Fruit fly (Drosophila melanogaster) whole organism, embryonic: ENCODE measurements around the gene Trm1.

Experiments
- Antp ChIP-seq: fragments of 200-800 bp; sonication (Bioruptor generic); optimal IDR thresholded peaks from 3 replicates; lab custom pipeline; 2016; ENCODE audit warnings: missing biosample characterization, missing genetic modification characterization
- Atf6 ChIP-seq: fragments of 200-800 bp; sonication (Bioruptor generic); IDR thresholded peaks from 2 replicates; pipeline ENCODE4 v1.3.6; 2022; ENCODE audit warnings: missing biosample characterization, missing genetic modification characterization
- Bteb2 ChIP-seq: fragments of 200-800 bp; sonication (Bioruptor generic); optimal IDR thresholded peaks from 2 replicates; lab custom pipeline; 2016; ENCODE audit warnings: missing biosample characterization, missing genetic modification characterization
- CG10543 ChIP-seq: fragments of 200-800 bp; sonication (Bioruptor generic); optimal IDR thresholded peaks from 3 replicates; lab custom pipeline; 2017; ENCODE audit warnings: missing biosample characterization, mild to moderate bottlenecking, missing genetic modification characterization, moderate library complexity
- CG11504 ChIP-seq: fragments of 200-800 bp; sonication (Bioruptor generic); optimal IDR thresholded peaks from 3 replicates; lab custom pipeline; 2019; ENCODE audit warnings: missing biosample characterization, mild to moderate bottlenecking, missing genetic modification characterization, moderate library complexity
- CG12219 ChIP-seq: fragments of 200-800 bp; sonication (Bioruptor generic); optimal IDR thresholded peaks from 3 replicates; lab custom pipeline; 2018; ENCODE audit warnings: missing biosample characterization, mild to moderate bottlenecking, missing genetic modification characterization
- CG12236 ChIP-seq: fragments of 200-800 bp; sonication (Bioruptor generic); optimal IDR thresholded peaks from 2 replicates; lab custom pipeline; 2016; ENCODE audit warnings: missing biosample characterization, missing genetic modification characterization
- CG13775 ChIP-seq: fragments of 200-800 bp; sonication (Bioruptor generic); optimal IDR thresholded peaks from 3 replicates; lab custom pipeline; 2017; ENCODE audit warnings: missing biosample characterization, mild to moderate bottlenecking, missing genetic modification characterization
- CG1647 ChIP-seq: fragments of 200-800 bp; sonication (Bioruptor generic); optimal IDR thresholded peaks from 3 replicates; lab custom pipeline; 2016; ENCODE audit warnings: missing biosample characterization, missing genetic modification characterization
- CG2889 ChIP-seq: fragments of 200-800 bp; sonication (Bioruptor generic); IDR thresholded peaks from 3 replicates; pipeline ENCODE4 v1.3.6; 2022; ENCODE audit warnings: missing biosample characterization, missing genetic modification characterization
- CG3281 ChIP-seq: fragments of 200-800 bp; sonication (Bioruptor generic); optimal IDR thresholded peaks from 3 replicates; lab custom pipeline; 2017; ENCODE audit warnings: missing biosample characterization, mild to moderate bottlenecking, missing genetic modification characterization
- CG9215 ChIP-seq: fragments of 200-800 bp; sonication (Bioruptor generic); IDR thresholded peaks from 2 replicates; pipeline ENCODE4 v1.3.6; 2022; ENCODE audit warnings: missing biosample characterization, missing genetic modification characterization
- Chrac-16 ChIP-seq: fragments of 200-800 bp; sonication (Bioruptor generic); optimal IDR thresholded peaks from 3 replicates; lab custom pipeline; 2016; ENCODE audit warnings: missing biosample characterization, missing genetic modification characterization
- CrebB ChIP-seq: fragments of 200-800 bp; sonication (Bioruptor generic); optimal IDR thresholded peaks from 3 replicates; lab custom pipeline; 2018; ENCODE audit warnings: missing biosample characterization, mild to moderate bottlenecking, missing genetic modification characterization
- Dad ChIP-seq: fragments of 200-800 bp; sonication (Bioruptor generic); optimal IDR thresholded peaks from 3 replicates; lab custom pipeline; 2016; ENCODE audit warnings: missing biosample characterization, missing genetic modification characterization
- Dip3 ChIP-seq: fragments of 200-800 bp; sonication (Bioruptor generic); optimal IDR thresholded peaks from 3 replicates; lab custom pipeline; 2016; ENCODE audit warnings: missing biosample characterization, missing genetic modification characterization
- Doc3 ChIP-seq: fragments of 200-800 bp; sonication (Bioruptor generic); IDR thresholded peaks from 3 replicates; pipeline ENCODE4 v1.3.6; 2022; ENCODE audit warnings: missing biosample characterization, missing genetic modification characterization; ENCODE audit not compliant: partially characterized antibody
- Fer1 ChIP-seq: fragments of 200-800 bp; sonication (Bioruptor generic); optimal IDR thresholded peaks from 2 replicates; lab custom pipeline; 2017; ENCODE audit warnings: missing biosample characterization, mild to moderate bottlenecking, missing genetic modification characterization
- GATAe ChIP-seq: fragments of 200-800 bp; sonication (Bioruptor generic); conservative IDR thresholded peaks from 2 replicates; pipeline ENCODE4 v1.3.6; 2022; ENCODE audit warnings: missing biosample characterization, missing genetic modification characterization
- HHEX ChIP-seq: fragments of 200-800 bp; sonication (Bioruptor generic); optimal IDR thresholded peaks from 3 replicates; lab custom pipeline; 2017; ENCODE audit warnings: missing biosample characterization, mild to moderate bottlenecking, missing genetic modification characterization, missing genetic modification reagents
- Hand ChIP-seq: fragments of 200-800 bp; sonication (Bioruptor generic); optimal IDR thresholded peaks from 2 replicates; lab custom pipeline; 2017; ENCODE audit warnings: mild to moderate bottlenecking, missing biosample characterization, missing genetic modification reagents, missing genetic modification characterization
- Hey ChIP-seq: fragments of 200-800 bp; sonication (Bioruptor generic); optimal IDR thresholded peaks from 3 replicates; lab custom pipeline; 2018; ENCODE audit warnings: missing biosample characterization, mild to moderate bottlenecking, missing genetic modification characterization
- HmgZ ChIP-seq: fragments of 200-800 bp; sonication (Bioruptor generic); optimal IDR thresholded peaks from 2 replicates; lab custom pipeline; 2018; ENCODE audit warnings: missing biosample characterization, mild to moderate bottlenecking, missing genetic modification characterization
- Hr3 ChIP-seq: fragments of 200-800 bp; sonication (Bioruptor generic); optimal IDR thresholded peaks from 3 replicates; lab custom pipeline; 2016; ENCODE audit warnings: missing biosample characterization, missing genetic modification characterization
- Hr78 ChIP-seq, 2 experiments: fragments of 200-800 bp in 1 of 2; fragments of >200 bp in 1 of 2; sonication (Bioruptor generic) in 1 of 2; optimal IDR thresholded peaks; 2 replicates each; lab custom pipeline; 2017 to 2019; ENCODE audit warnings: missing biosample characterization in 2 of 2, missing genetic modification characterization in 2 of 2, mild to moderate bottlenecking in 1 of 2, moderate library complexity in 1 of 2
- Meics ChIP-seq: fragments of 200-800 bp; sonication (Bioruptor generic); optimal IDR thresholded peaks from 2 replicates; lab custom pipeline; 2017; ENCODE audit warnings: missing biosample characterization, mild to moderate bottlenecking, missing genetic modification characterization
- NFAT ChIP-seq: fragments of 200-800 bp; sonication (Bioruptor generic); IDR thresholded peaks from 2 replicates; pipeline ENCODE4 v1.3.6; 2022; ENCODE audit warnings: missing biosample characterization, missing genetic modification characterization
- NK7.1 ChIP-seq: fragments of 200-800 bp; sonication (Bioruptor generic); optimal IDR thresholded peaks from 3 replicates; lab custom pipeline; 2016; ENCODE audit warnings: missing biosample characterization, missing genetic modification characterization
- PHDP ChIP-seq: fragments of 200-800 bp; sonication (Bioruptor generic); optimal IDR thresholded peaks from 3 replicates; lab custom pipeline; 2018; ENCODE audit warnings: missing biosample characterization, mild to moderate bottlenecking, missing genetic modification characterization, moderate library complexity
- Rfx ChIP-seq: fragments of 200-800 bp; sonication (Bioruptor generic); IDR thresholded peaks from 2 replicates; pipeline ENCODE4 v1.3.6; 2022; ENCODE audit warnings: missing biosample characterization, missing genetic modification characterization
- Scr ChIP-seq: fragments of 200-800 bp; sonication (Bioruptor generic); IDR thresholded peaks from 2 replicates; pipeline ENCODE4 v1.3.6; 2022; ENCODE audit warnings: missing biosample characterization, missing genetic modification characterization; ENCODE audit not compliant: partially characterized antibody
- Six4 ChIP-seq: fragments of 200-800 bp; sonication (Bioruptor generic); optimal IDR thresholded peaks from 2 replicates; lab custom pipeline; 2016; ENCODE audit warnings: missing biosample characterization, missing genetic modification characterization
- Sox102F ChIP-seq: fragments of 200-800 bp; sonication (Bioruptor generic); optimal IDR thresholded peaks from 2 replicates; lab custom pipeline; 2018; ENCODE audit warnings: missing biosample characterization, mild to moderate bottlenecking, missing genetic modification characterization, moderate library complexity
- Xrp1 ChIP-seq: fragments of 200-800 bp; sonication (Bioruptor generic); IDR thresholded peaks from 2 replicates; pipeline ENCODE4 v1.3.6; 2022; ENCODE audit warnings: missing biosample characterization, missing genetic modification characterization
- bcd ChIP-seq: fragments of 200-800 bp; sonication (Bioruptor generic); optimal IDR thresholded peaks from 2 replicates; lab custom pipeline; 2017; ENCODE audit warnings: missing biosample characterization, mild to moderate bottlenecking, missing genetic modification characterization
- bsh ChIP-seq, 2 experiments: fragments of 200-800 bp; sonication (Bioruptor generic); optimal IDR thresholded peaks; 2 replicates each; lab custom pipeline; 2017 to 2018; ENCODE audit warnings: mild to moderate bottlenecking in 2 of 2, missing biosample characterization in 2 of 2, missing genetic modification characterization in 2 of 2, moderate library complexity in 1 of 2
- disco-r ChIP-seq: fragments of 200-800 bp; sonication (Bioruptor generic); optimal IDR thresholded peaks from 2 replicates; lab custom pipeline; 2016; ENCODE audit warnings: missing biosample characterization, missing genetic modification characterization
- en ChIP-seq: fragments of 200-800 bp; sonication (Bioruptor generic); optimal IDR thresholded peaks from 2 replicates; lab custom pipeline; 2016; ENCODE audit warnings: missing biosample characterization, missing genetic modification characterization
- insv ChIP-seq, 2 experiments: fragments of 200-800 bp; sonication (Bioruptor generic); optimal IDR thresholded peaks; 3 replicates each; lab custom pipeline; 2016 to 2018; ENCODE audit warnings: missing biosample characterization in 2 of 2, missing genetic modification characterization in 2 of 2
- kah ChIP-seq: fragments of 200-800 bp; sonication (Bioruptor generic); optimal IDR thresholded peaks from 2 replicates; lab custom pipeline; 2018; ENCODE audit warnings: missing biosample characterization, mild to moderate bottlenecking, missing genetic modification characterization
- kni ChIP-seq: fragments of 200-800 bp; sonication (Bioruptor generic); optimal IDR thresholded peaks from 3 replicates; lab custom pipeline; 2017; ENCODE audit warnings: mild to moderate bottlenecking, missing biosample characterization, missing genetic modification reagents, missing genetic modification characterization
- knrl ChIP-seq: fragments of 200-800 bp; sonication (Bioruptor generic); IDR thresholded peaks from 3 replicates; pipeline ENCODE4 v1.3.6; 2022; ENCODE audit warnings: missing biosample characterization, missing genetic modification characterization; ENCODE audit not compliant: partially characterized antibody
- lab ChIP-seq: fragments of 200-800 bp; sonication (Bioruptor generic); optimal IDR thresholded peaks from 3 replicates; lab custom pipeline; 2017; ENCODE audit warnings: missing biosample characterization, missing genetic modification characterization, mild to moderate bottlenecking, moderate library complexity, missing genetic modification reagents
- lilli ChIP-seq: fragments of 200-800 bp; sonication (Bioruptor generic); optimal IDR thresholded peaks from 3 replicates; lab custom pipeline; 2016; ENCODE audit warnings: missing biosample characterization, missing genetic modification characterization
- peb ChIP-seq: fragments of 200-800 bp; sonication (Bioruptor generic); IDR thresholded peaks from 2 replicates; pipeline ENCODE4 v1.3.6; 2022; ENCODE audit warnings: missing biosample characterization, missing genetic modification characterization
- repo ChIP-seq: fragments of 200-800 bp; sonication (Bioruptor generic); optimal IDR thresholded peaks from 2 replicates; lab custom pipeline; 2016; ENCODE audit warnings: missing biosample characterization, missing genetic modification characterization
- row ChIP-seq: fragments of 200-800 bp; sonication (Bioruptor generic); IDR thresholded peaks from 3 replicates; pipeline ENCODE4 v1.3.6; 2022; ENCODE audit warnings: missing biosample characterization, missing genetic modification characterization
- seq ChIP-seq: fragments of 200-800 bp; sonication (Bioruptor generic); IDR thresholded peaks from 2 replicates; pipeline ENCODE4 v1.3.6; 2022; ENCODE audit warnings: missing biosample characterization, missing genetic modification characterization
- sima ChIP-seq: fragments of 200-800 bp; sonication (Bioruptor generic); optimal IDR thresholded peaks from 2 replicates; lab custom pipeline; 2016; ENCODE audit warnings: missing biosample characterization, missing genetic modification characterization
- slou ChIP-seq: fragments of 200-800 bp; sonication (Bioruptor generic); optimal IDR thresholded peaks from 3 replicates; lab custom pipeline; 2016; ENCODE audit warnings: missing biosample characterization, missing genetic modification characterization
- wor ChIP-seq: fragments of 200-800 bp; sonication (Bioruptor generic); IDR thresholded peaks from 2 replicates; pipeline ENCODE4 v1.3.6; 2022; ENCODE audit warnings: missing biosample characterization, missing genetic modification characterization

Trm1 gene

dm6 chr2L:12475308-12475707 is 47.5 kb downstream of the Trm1 start (continued):
- TF ChIP-seq kni (GFP tag; lab: Kevin White, UChicago) (no peak), Dip3 (GFP tag; lab: Kevin White, UChicago) (no peak), Six4 (GFP tag; lab: Kevin White, UChicago) (no peak), CG9215 (no peak), en (GFP tag; lab: Kevin White, UChicago) (no peak), CG2889 (GFP tag; lab: Robert Waterston, UW) (no peak), Sox102F (GFP tag; lab: Kevin White, UChicago) (peak; percentile 4), Dad (GFP tag; lab: Kevin White, UChicago) (no peak), Hey (tag; lab: Kevin White, UChicago) (peak; percentile 16), NK7.1 (GFP tag; lab: Kevin White, UChicago) (no peak), Antp (GFP tag; lab: Kevin White, UChicago) (no peak), peb (GFP tag; lab: Robert Waterston, UW) (no peak), HmgZ (tag; lab: Kevin White, UChicago) (peak; percentile 49), Hr78 (GFP tag; optimal IDR thresholded peaks at IDR 0.05; lab: Kevin White, UChicago) (no peak), seq (GFP tag; lab: Robert Waterston, UW) (no peak; the same call in 1 of the 2 replicates), knrl (GFP tag; lab: Robert Waterston, UW) (no peak), Chrac-16 (GFP tag; lab: Kevin White, UChicago) (no peak), lab (GFP tag; lab: Kevin White, UChicago) (peak; percentile 83), HHEX (GFP tag; lab: Kevin White, UChicago) (peak; percentile 59), row (GFP tag; lab: Robert Waterston, UW) (no peak), Hr3 (no peak), Doc3 (GFP tag; lab: Robert Waterston, UW) (no peak), insv (GFP tag; optimal IDR thresholded peaks at IDR 0.05; lab: Kevin White, UChicago) (no peak), Hand (peak; percentile 7), NFAT (GFP tag; lab: Robert Waterston, UW) (no peak), CG10543 (peak; percentile 80), CG13775 (GFP tag; lab: Kevin White, UChicago) (no peak), Meics (GFP tag; lab: Kevin White, UChicago) (peak; percentile 56), Scr (no peak), Rfx (peak; percentile 28; the same call in 1 of the 2 replicates), CG12236 (peak; percentile 8), CG1647 (GFP tag; lab: Kevin White, UChicago) (no peak), PHDP (tag; lab: Kevin White, UChicago) (peak; percentile 73), CG3281 (GFP tag; lab: Kevin White, UChicago) (peak; percentile 67), kah (GFP tag; lab: Kevin White, UChicago) (no peak), Atf6 (GFP tag; lab: Robert Waterston, UW) (peak; percentile 53; the same call in 1 of the 2 replicates), CrebB (tag; lab: Kevin White, UChicago) (peak; percentile 39), repo (no peak), wor (no peak), Bteb2 (GFP tag; lab: Kevin White, UChicago) (no peak), sima (no peak), Xrp1 (GFP tag; lab: Robert Waterston, UW) (0 out of 2 replicates have a peak, but pooled peaks have one; percentile 21), Fer1 (peak; percentile 74), bcd (GFP tag; lab: Kevin White, UChicago) (peak; percentile 7), bsh (GFP tag; optimal IDR thresholded peaks at IDR 0.05; lab: Kevin White, UChicago) (no peak), slou (GFP tag; lab: Kevin White, UChicago) (no peak), CG11504 (peak; percentile 4), lilli (GFP tag; lab: Kevin White, UChicago) (peak; percentile 17), CG12219 (GFP tag; lab: Kevin White, UChicago) (peak; percentile 20), GATAe (GFP tag; lab: Robert Waterston, UW) (no peak; the same call in 1 of the 2 replicates), disco-r (GFP tag; lab: Kevin White, UChicago) (no peak)
